Fruit fly (Drosophila melanogaster): ENCODE results near the gene Ptpmeg.

Gene Ptpmeg

DNA sequence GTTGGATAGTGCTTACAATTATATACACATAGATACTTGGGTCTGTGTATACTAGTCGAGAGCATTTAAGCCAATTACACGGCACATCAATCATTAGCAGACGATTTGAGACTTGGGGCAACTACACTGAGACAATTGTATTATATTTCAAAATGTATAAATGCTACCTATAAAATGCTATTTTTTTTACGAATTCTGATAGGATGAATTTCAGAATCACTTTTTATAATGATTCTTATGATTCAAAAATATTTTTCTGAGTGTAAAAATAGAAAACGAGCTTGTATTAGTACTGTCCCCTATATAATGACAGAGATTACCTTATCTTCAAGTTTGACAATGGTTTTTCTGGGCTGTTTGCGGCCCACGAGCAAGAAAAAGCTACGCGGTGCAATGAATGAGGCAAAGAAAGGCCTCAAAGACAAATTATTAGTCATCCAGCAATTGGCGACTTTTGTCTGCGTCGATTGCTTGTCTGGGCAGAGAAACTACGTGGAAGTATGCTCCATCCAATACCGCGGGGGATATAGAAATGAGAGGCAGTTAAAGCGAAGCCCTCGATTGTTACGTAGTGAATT, 22.8 kb downstream of the Ptpmeg start (continued):
- TF ChIP-seq Blimp-1 (GFP tag; optimal IDR thresholded peaks at IDR 0.05), result peak; percentile 83
- peak; percentile 70 for TF ChIP-seq ems (GFP tag; optimal IDR thresholded peaks at IDR 0.05)
- no peak for TF ChIP-seq CG8290 (GFP tag; optimal IDR thresholded peaks at IDR 0.05)
- TF ChIP-seq CG8290 (tag; optimal IDR thresholded peaks at IDR 0.05), result no peak
- TF ChIP-seq NK7.1 (GFP tag; optimal IDR thresholded peaks at IDR 0.05), result peak; percentile 40
- no peak for TF ChIP-seq p53 (GFP tag; optimal IDR thresholded peaks at IDR 0.05)
- peak; percentile 83 for TF ChIP-seq CG11456 (GFP tag; IDR thresholded peaks at IDR 0.05)
- TF ChIP-seq CG12071 (GFP tag; optimal IDR thresholded peaks at IDR 0.05), result no peak
- 0 out of 2 replicates have a peak, but pooled peaks have one; percentile 43 for TF ChIP-seq CG8765 (GFP tag; IDR thresholded peaks at IDR 0.05)
- TF ChIP-seq zen (tag; optimal IDR thresholded peaks at IDR 0.05), result peak; percentile 52
- 0 out of 3 replicates have a peak, but pooled peaks have one; percentile 49 for TF ChIP-seq CG11560 (tag; IDR thresholded peaks at IDR 0.05)
- TF ChIP-seq CG4424 (GFP tag; optimal IDR thresholded peaks at IDR 0.05), result peak; percentile 64
- TF ChIP-seq CG7745 (tag; optimal IDR thresholded peaks at IDR 0.05), result no peak
- TF ChIP-seq cato (GFP tag; optimal IDR thresholded peaks at IDR 0.05; ENCODE audit: borderline replicate concordance), result peak; percentile 15
- no peak for TF ChIP-seq chinmo (GFP tag; IDR thresholded peaks at IDR 0.05; ENCODE audit: partially characterized antibody)
- TF ChIP-seq NC2α (GFP tag; optimal IDR thresholded peaks at IDR 0.05), result no peak
- TF ChIP-seq sens-2 (GFP tag; IDR thresholded peaks at IDR 0.05), result no peak
- peak; percentile 52 for TF ChIP-seq esg (GFP tag; conservative IDR thresholded peaks at IDR 0.05)
- peak; percentile 72 for TF ChIP-seq Awh (GFP tag; IDR thresholded peaks at IDR 0.05)
- TF ChIP-seq stc (GFP tag; IDR thresholded peaks at IDR 0.05), result peak; percentile 76
- no peak for TF ChIP-seq eve (GFP tag; optimal IDR thresholded peaks at IDR 0.05)
- no peak for TF ChIP-seq CG6813 (GFP tag; optimal IDR thresholded peaks at IDR 0.05)
- no peak for TF ChIP-seq crp (GFP tag; optimal IDR thresholded peaks at IDR 0.05)
- no peak for TF ChIP-seq pros (GFP tag; optimal IDR thresholded peaks at IDR 0.05)
- TF ChIP-seq Bteb2 (GFP tag; optimal IDR thresholded peaks at IDR 0.05), result peak; percentile 43
- no peak for TF ChIP-seq pan (optimal IDR thresholded peaks at IDR 0.05)
- peak in 1 of 2 experiments; percentile 91 for TF ChIP-seq pan (GFP tag; optimal IDR thresholded peaks at IDR 0.05 in 1 of 2, IDR thresholded peaks at IDR 0.05 in 1 of 2)
- TF ChIP-seq CG3847 (GFP tag; IDR thresholded peaks at IDR 0.05), result peak; percentile 45; the same call in 1 of the 2 replicates
- peak; percentile 54; the same call in 1 of the 3 replicates for TF ChIP-seq CG2199 (GFP tag; IDR thresholded peaks at IDR 0.05)
- peak; percentile 34 for TF ChIP-seq bcd (GFP tag; optimal IDR thresholded peaks at IDR 0.05)
- TF ChIP-seq slp2 (GFP tag; optimal IDR thresholded peaks at IDR 0.05), result peak; percentile 55
- TF ChIP-seq hbn (GFP tag; IDR thresholded peaks at IDR 0.05; ENCODE audit: partially characterized antibody), result no peak
- TF ChIP-seq peb (GFP tag; IDR thresholded peaks at IDR 0.05), result peak; percentile 67
- TF ChIP-seq CG17328 (GFP tag; IDR thresholded peaks at IDR 0.05), result peak; percentile 77
- no peak for TF ChIP-seq tll (GFP tag; optimal IDR thresholded peaks at IDR 0.05)
- TF ChIP-seq eyg (GFP tag; optimal IDR thresholded peaks at IDR 0.05), result peak; percentile 48
- TF ChIP-seq CG4404 (GFP tag; IDR thresholded peaks at IDR 0.05), result peak; percentile 45; the same call in 1 of the 2 replicates
- TF ChIP-seq Nf-YC (tag; optimal IDR thresholded peaks at IDR 0.05), result no peak
- 0 out of 3 replicates have a peak, but pooled peaks have one; percentile 19 for TF ChIP-seq jigr1 (GFP tag; IDR thresholded peaks at IDR 0.05)
- TF ChIP-seq CG9609 (GFP tag; optimal IDR thresholded peaks at IDR 0.05), result peak; percentile 33
- TF ChIP-seq nmo (GFP tag; optimal IDR thresholded peaks at IDR 0.05), result peak; percentile 67
- TF ChIP-seq NC2β (GFP tag; optimal IDR thresholded peaks at IDR 0.05), result no peak
- TF ChIP-seq bigmax (GFP tag; optimal IDR thresholded peaks at IDR 0.05), result no peak
- peak; percentile 61 for TF ChIP-seq gt (GFP tag; IDR thresholded peaks at IDR 0.05)
- no peak for TF ChIP-seq CG1603 (tag; optimal IDR thresholded peaks at IDR 0.05)
- peak; percentile 18 for TF ChIP-seq CG4617 (GFP tag; optimal IDR thresholded peaks at IDR 0.05; ENCODE audit: borderline replicate concordance)
- TF ChIP-seq usp (GFP tag; optimal IDR thresholded peaks at IDR 0.05), result no peak
- peak; percentile 33 for TF ChIP-seq BtbVII (GFP tag; optimal IDR thresholded peaks at IDR 0.05)
- no peak for TF ChIP-seq CG3407 (GFP tag; optimal IDR thresholded peaks at IDR 0.05)
- TF ChIP-seq PHDP (tag; optimal IDR thresholded peaks at IDR 0.05), result no peak

Measured in whole organism, embryonic.